Worm (Caenorhabditis elegans) whole organism, L2 larva: ENCODE results near the gene ZK1307.8.

Experiments
- R02D3.7 ChIP-seq: fragments of 150-350 bp; optimal IDR thresholded peaks from 2 replicates; lab custom pipeline; 2014; ENCODE audit warnings: missing biosample characterization, missing genetic modification characterization
- Y55F3AM.14 ChIP-seq: fragments of 200-800 bp; sonication (Bioruptor generic); optimal IDR thresholded peaks from 2 replicates; lab custom pipeline; 2018; ENCODE audit warnings: mild to moderate bottlenecking, missing genetic modification characterization, missing compliant biosample characterization
- ZK546.5 ChIP-seq: sonication (generic microtip); optimal IDR thresholded peaks from 2 replicates; lab custom pipeline; 2017; ENCODE audit warnings: missing biosample characterization, missing genetic modification characterization
- ama-1 ChIP-seq: fragments of 150-350 bp; optimal IDR thresholded peaks from 2 replicates; lab custom pipeline; 2018; ENCODE audit warnings: inconsistent platforms
- ceh-16 ChIP-seq: fragments of 150-350 bp; optimal IDR thresholded peaks from 2 replicates; lab custom pipeline; 2014; ENCODE audit warnings: missing biosample characterization, missing genetic modification characterization
- crh-2 ChIP-seq: sonication (generic microtip); optimal IDR thresholded peaks from 2 replicates; lab custom pipeline; 2017; ENCODE audit warnings: missing biosample characterization, missing genetic modification characterization
- egl-27 ChIP-seq: sonication (generic microtip); optimal IDR thresholded peaks from 3 replicates; lab custom pipeline; 2017; ENCODE audit warnings: missing biosample characterization, missing genetic modification reagents, missing genetic modification characterization
- fos-1 ChIP-seq: fragments of 150-350 bp; optimal IDR thresholded peaks from 2 replicates; lab custom pipeline; 2014; ENCODE audit warnings: missing biosample characterization, missing genetic modification characterization
- lin-11 ChIP-seq: fragments of 150-350 bp; sonication (generic microtip); optimal IDR thresholded peaks from 2 replicates; lab custom pipeline; 2014; ENCODE audit warnings: missing biosample characterization, missing genetic modification characterization, inconsistent platforms, mixed read lengths
- lin-39 ChIP-seq: fragments of 150-350 bp; optimal IDR thresholded peaks from 2 replicates; lab custom pipeline; 2014; ENCODE audit warnings: missing biosample characterization, missing genetic modification reagents, missing genetic modification characterization
- lsy-2 ChIP-seq, 2 experiments: fragments of 150-350 bp in 1 of 2; sonication (generic microtip) in 1 of 2; optimal IDR thresholded peaks; 2 replicates each; lab custom pipeline; 2014 to 2017; ENCODE audit warnings: missing biosample characterization in 2 of 2, missing genetic modification characterization in 2 of 2
- mab-5 ChIP-seq: fragments of 150-350 bp; optimal IDR thresholded peaks from 2 replicates; lab custom pipeline; 2014; ENCODE audit warnings: missing biosample characterization, missing genetic modification characterization
- mbf-1 ChIP-seq: sonication (generic microtip); optimal IDR thresholded peaks from 2 replicates; lab custom pipeline; 2017; ENCODE audit warnings: missing biosample characterization, missing genetic modification characterization
- mdl-1 ChIP-seq, 2 experiments: fragments of 150-350 bp in 1 of 2; sonication (generic microtip) in 1 of 2; optimal IDR thresholded peaks; 2 replicates each; lab custom pipeline; 2017; ENCODE audit warnings: missing biosample characterization in 2 of 2, missing genetic modification characterization in 2 of 2
- nhr-25 ChIP-seq: fragments of 150-350 bp; sonication (generic microtip); optimal IDR thresholded peaks from 3 replicates; lab custom pipeline; 2014; ENCODE audit warnings: missing biosample characterization, missing genetic modification characterization
- nhr-6 ChIP-seq: fragments of 150-350 bp; optimal IDR thresholded peaks from 2 replicates; lab custom pipeline; 2014; ENCODE audit warnings: missing biosample characterization, missing genetic modification characterization
- sem-4 ChIP-seq: fragments of 150-350 bp; optimal IDR thresholded peaks from 2 replicates; lab custom pipeline; 2014; ENCODE audit warnings: missing biosample characterization, missing genetic modification reagents, missing genetic modification characterization
- sma-3 ChIP-seq: sonication (generic microtip); optimal IDR thresholded peaks from 2 replicates; lab custom pipeline; 2016; ENCODE audit warnings: missing genetic modification reagents, missing genetic modification characterization, missing compliant biosample characterization
- sma-9 ChIP-seq, 2 experiments: fragments of 150-350 bp in 1 of 2; sonication (generic microtip) in 1 of 2; optimal IDR thresholded peaks; 2 replicates each; lab custom pipeline; 2014 to 2016; ENCODE audit warnings: missing genetic modification characterization in 2 of 2, mild to moderate bottlenecking in 1 of 2, missing biosample characterization in 1 of 2, missing compliant biosample characterization in 1 of 2, missing genetic modification reagents in 1 of 2, moderate library complexity in 1 of 2
- unc-39 ChIP-seq: fragments of 150-350 bp; optimal IDR thresholded peaks from 2 replicates; lab custom pipeline; 2014; ENCODE audit warnings: missing biosample characterization, missing genetic modification characterization
- unc-55 ChIP-seq: fragments of 150-350 bp; sonication (generic microtip); optimal IDR thresholded peaks from 3 replicates; lab custom pipeline; 2014; ENCODE audit warnings: missing biosample characterization, missing genetic modification reagents, missing genetic modification characterization
- unc-62 ChIP-seq: fragments of 150-350 bp; optimal IDR thresholded peaks from 2 replicates; lab custom pipeline; 2014; ENCODE audit warnings: missing biosample characterization, missing genetic modification reagents, missing genetic modification characterization
- zag-1 ChIP-seq: fragments of 150-350 bp; optimal IDR thresholded peaks from 2 replicates; lab custom pipeline; 2014; ENCODE audit warnings: missing biosample characterization, missing genetic modification characterization
- ztf-4 ChIP-seq: fragments of 150-350 bp; optimal IDR thresholded peaks from 2 replicates; lab custom pipeline; 2014; ENCODE audit warnings: missing biosample characterization, missing genetic modification characterization

Gene ZK1307.8

DNA sequence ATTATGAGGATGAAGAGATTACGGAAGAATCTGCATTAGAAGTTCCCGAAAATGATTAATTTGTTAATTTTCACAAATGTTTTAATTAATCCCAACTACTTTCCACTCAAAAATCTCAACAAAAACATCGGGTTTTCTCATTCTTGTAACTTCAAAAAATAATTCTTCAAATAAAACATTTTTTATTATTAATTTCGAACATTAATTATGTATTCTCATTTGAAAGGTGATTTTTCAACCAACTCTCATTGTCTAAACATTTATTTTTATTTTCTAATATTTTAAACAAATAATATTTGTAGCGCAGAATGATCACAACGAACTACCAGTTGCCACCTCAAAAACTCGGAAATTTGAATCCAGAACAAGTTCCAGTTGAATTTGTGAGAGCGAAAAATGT lies 46.9 kb downstream of the ZK1307.8 start, which contains the start of gene ZK1320.7:
Gene ZK1320.7 (plus strand): TSS at position 301 of the 400 bp plus-strand sequence.
- no peak for TF ChIP-seq fos-1 (tag; lab: Kevin White, UChicago)
- no peak for TF ChIP-seq egl-27
- no peak for TF ChIP-seq lin-11 (tag; lab: Kevin White, UChicago)
- no peak for TF ChIP-seq nhr-25
- TF ChIP-seq zag-1 (tag; lab: Kevin White, UChicago): no peak
- TF ChIP-seq sem-4: no peak
- TF ChIP-seq sma-9 (GFP tag; optimal IDR thresholded peaks at IDR 0.05; lab: Kevin White, UChicago): no peak
- TF ChIP-seq sma-9 (tag; optimal IDR thresholded peaks at IDR 0.05; lab: Kevin White, UChicago): no peak
- no peak for TF ChIP-seq lsy-2 (tag; optimal IDR thresholded peaks at IDR 0.05; lab: Kevin White, UChicago)
- no peak for TF ChIP-seq sma-3
- no peak for TF ChIP-seq unc-39 (tag; lab: Kevin White, UChicago)
- no peak for TF ChIP-seq unc-55
- TF ChIP-seq R02D3.7: no peak
- no peak for TF ChIP-seq ama-1 (lab: Kevin White, UChicago)
- no peak for TF ChIP-seq nhr-6 (tag; lab: Kevin White, UChicago)
- no peak for TF ChIP-seq ZK546.5 (tag; lab: Kevin White, UChicago)
- TF ChIP-seq, all 48 proteins: peak for 0

DNA sequence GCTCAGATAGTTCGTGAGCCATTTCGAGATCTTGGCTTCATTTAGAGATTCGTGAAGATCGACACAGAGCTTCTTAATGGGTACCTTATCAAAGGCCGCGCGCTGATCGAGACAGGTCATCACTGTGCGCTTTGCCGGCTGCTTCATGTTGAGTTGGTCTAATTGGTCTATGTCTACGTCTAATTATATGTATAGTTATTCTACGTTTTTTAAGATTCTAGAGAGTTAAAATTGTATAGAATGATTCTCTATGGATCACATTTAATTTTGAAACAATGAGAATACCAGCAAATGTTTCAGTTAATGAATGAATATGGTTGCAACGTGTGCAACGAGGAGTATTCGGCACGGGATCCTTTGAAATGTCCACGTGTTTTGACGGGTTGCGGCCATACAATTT lies 50.3 kb downstream of the ZK1307.8 start, which contains the start of gene arc-1:
Gene arc-1 (plus strand): TSS at position 301 of the 400 bp plus-strand sequence.
- TF ChIP-seq mdl-1 (tag; optimal IDR thresholded peaks at IDR 0.05; lab: Kevin White, UChicago): no peak
- TF ChIP-seq crh-2 (tag; lab: Kevin White, UChicago): no peak
- no peak for TF ChIP-seq lin-11 (tag; lab: Kevin White, UChicago)
- TF ChIP-seq ceh-16: no peak
- TF ChIP-seq ztf-4 (tag; lab: Kevin White, UChicago): no peak
- no peak for TF ChIP-seq mbf-1 (tag; lab: Kevin White, UChicago)
- TF ChIP-seq Y55F3AM.14 (GFP tag; lab: Kevin White, UChicago): no peak
- TF ChIP-seq unc-62 (GFP tag; lab: Kevin White, UChicago): no peak
- TF ChIP-seq mab-5 (tag; lab: Kevin White, UChicago): no peak
- no peak for TF ChIP-seq lin-39 (tag; lab: Kevin White, UChicago)
- TF ChIP-seq egl-27: no peak
- TF ChIP-seq sma-3: no peak
- TF ChIP-seq nhr-25: no peak
- TF ChIP-seq lsy-2 (tag; optimal IDR thresholded peaks at IDR 0.05; lab: Kevin White, UChicago): no peak
